Fruit fly (Drosophila melanogaster) whole organism, embryonic: ENCODE measurements around the gene CG6470.
A peak's percentile ranks its signal among the peaks of the same experiment; 100 is the strongest.

Experiments
- Adf1 ChIP-seq: fragments of 200-800 bp; sonication (Bioruptor generic); IDR thresholded peaks from 2 replicates; pipeline ENCODE4 v1.3.6; 2022; ENCODE audit warnings: missing biosample characterization, missing genetic modification characterization
- Aef1 ChIP-seq: fragments of 200-800 bp; sonication (Bioruptor generic); IDR thresholded peaks from 3 replicates; pipeline ENCODE4 v1.3.6; 2022; ENCODE audit warnings: missing biosample characterization, missing genetic modification characterization
- Antp ChIP-seq: fragments of 200-800 bp; sonication (Bioruptor generic); optimal IDR thresholded peaks from 3 replicates; lab custom pipeline; 2016; ENCODE audit warnings: missing biosample characterization, missing genetic modification characterization
- Asciz ChIP-seq: fragments of 200-800 bp; sonication (Bioruptor generic); optimal IDR thresholded peaks from 2 replicates; lab custom pipeline; 2017; ENCODE audit warnings: missing biosample characterization, mild to moderate bottlenecking, missing genetic modification characterization, missing genetic modification reagents
- CG1024 ChIP-seq: fragments of 200-800 bp; sonication (Bioruptor generic); IDR thresholded peaks from 2 replicates; pipeline ENCODE4 v1.3.6; 2022; ENCODE audit warnings: missing biosample characterization, missing genetic modification characterization
- CG10267 ChIP-seq: fragments of 200-800 bp; sonication (Bioruptor generic); optimal IDR thresholded peaks from 2 replicates; lab custom pipeline; 2018; ENCODE audit warnings: missing biosample characterization, mild to moderate bottlenecking, missing genetic modification characterization, moderate library complexity
- CG10979 ChIP-seq: fragments of 200-800 bp; sonication (Bioruptor generic); optimal IDR thresholded peaks from 2 replicates; lab custom pipeline; 2018; ENCODE audit warnings: missing biosample characterization, mild to moderate bottlenecking, missing genetic modification characterization, moderate library complexity
- CG11085 ChIP-seq: fragments of 200-800 bp; sonication (Bioruptor generic); IDR thresholded peaks from 2 replicates; pipeline ENCODE4 v1.3.6; 2022; ENCODE audit warnings: missing biosample characterization, missing genetic modification characterization
- CG12155 ChIP-seq: fragments of 200-800 bp; sonication (Bioruptor generic); optimal IDR thresholded peaks from 3 replicates; lab custom pipeline; 2016; ENCODE audit warnings: missing biosample characterization, missing genetic modification characterization
- CG13775 ChIP-seq: fragments of 200-800 bp; sonication (Bioruptor generic); optimal IDR thresholded peaks from 3 replicates; lab custom pipeline; 2017; ENCODE audit warnings: missing biosample characterization, mild to moderate bottlenecking, missing genetic modification characterization
- CG14710 ChIP-seq: fragments of 200-800 bp; sonication (Bioruptor generic); optimal IDR thresholded peaks from 3 replicates; lab custom pipeline; 2019; ENCODE audit warnings: missing biosample characterization, mild to moderate bottlenecking, missing genetic modification characterization, moderate library complexity
- CG15514 ChIP-seq: fragments of 200-800 bp; sonication (Bioruptor generic); optimal IDR thresholded peaks from 3 replicates; lab custom pipeline; 2017; ENCODE audit warnings: missing biosample characterization, missing genetic modification characterization, mild to moderate bottlenecking, moderate library complexity, missing genetic modification reagents
- CG1602 ChIP-seq: fragments of 200-800 bp; sonication (Bioruptor generic); optimal IDR thresholded peaks from 3 replicates; lab custom pipeline; 2016; ENCODE audit warnings: missing biosample characterization, missing genetic modification characterization
- CG17359 ChIP-seq: fragments of 200-800 bp; sonication (Bioruptor generic); optimal IDR thresholded peaks from 3 replicates; lab custom pipeline; 2018; ENCODE audit warnings: missing biosample characterization, mild to moderate bottlenecking, missing genetic modification characterization, moderate library complexity
- CG17385 ChIP-seq: fragments of 200-800 bp; sonication (Bioruptor generic); optimal IDR thresholded peaks from 3 replicates; lab custom pipeline; 2018; ENCODE audit warnings: missing biosample characterization, mild to moderate bottlenecking, missing genetic modification characterization
- CG17802 ChIP-seq: fragments of 200-800 bp; sonication (Bioruptor generic); optimal IDR thresholded peaks from 2 replicates; lab custom pipeline; 2018; ENCODE audit warnings: missing biosample characterization, mild to moderate bottlenecking, missing genetic modification characterization, moderate library complexity
- CG18476 ChIP-seq: fragments of 200-800 bp; sonication (Bioruptor generic); optimal IDR thresholded peaks from 2 replicates; lab custom pipeline; 2016; ENCODE audit warnings: missing biosample characterization, mild to moderate bottlenecking, missing genetic modification characterization
- CG2120 ChIP-seq: fragments of 200-800 bp; sonication (Bioruptor generic); optimal IDR thresholded peaks from 3 replicates; lab custom pipeline; 2016; ENCODE audit warnings: missing biosample characterization, missing genetic modification characterization
- CG30403 ChIP-seq: fragments of 200-800 bp; sonication (Bioruptor generic); optimal IDR thresholded peaks from 3 replicates; lab custom pipeline; 2016; ENCODE audit warnings: missing biosample characterization, missing genetic modification characterization
- CG30431 ChIP-seq: fragments of 200-800 bp; sonication (Bioruptor generic); optimal IDR thresholded peaks from 2 replicates; lab custom pipeline; 2017; ENCODE audit warnings: missing biosample characterization, missing genetic modification characterization
- CG32532 ChIP-seq: fragments of 200-800 bp; sonication (Bioruptor generic); IDR thresholded peaks from 2 replicates; pipeline ENCODE4 v1.3.6; 2022; ENCODE audit warnings: missing biosample characterization, missing genetic modification characterization
- CG4424 ChIP-seq: fragments of 200-800 bp; sonication (Bioruptor generic); optimal IDR thresholded peaks from 3 replicates; lab custom pipeline; 2016; ENCODE audit warnings: missing biosample characterization, missing genetic modification characterization
- CG4707 ChIP-seq: fragments of 200-800 bp; sonication (Bioruptor generic); optimal IDR thresholded peaks from 2 replicates; lab custom pipeline; 2018; ENCODE audit warnings: missing biosample characterization, mild to moderate bottlenecking, missing genetic modification characterization, moderate library complexity
- CG6654 ChIP-seq: fragments of 200-800 bp; sonication (Bioruptor generic); optimal IDR thresholded peaks from 2 replicates; lab custom pipeline; 2017; ENCODE audit warnings: missing biosample characterization, mild to moderate bottlenecking, missing genetic modification characterization
- CG9437 ChIP-seq: fragments of 200-800 bp; sonication (Bioruptor generic); optimal IDR thresholded peaks from 2 replicates; lab custom pipeline; 2018; ENCODE audit warnings: missing biosample characterization, mild to moderate bottlenecking, missing genetic modification characterization
- Elba2 ChIP-seq: fragments of 200-800 bp; sonication (Bioruptor generic); optimal IDR thresholded peaks from 3 replicates; lab custom pipeline; 2016; ENCODE audit warnings: missing biosample characterization, missing genetic modification characterization
- Gsc ChIP-seq: fragments of 200-800 bp; sonication (Bioruptor generic); IDR thresholded peaks from 2 replicates; pipeline ENCODE4 v1.3.6; 2022; ENCODE audit warnings: missing biosample characterization, missing genetic modification characterization
- Lhr ChIP-seq: fragments of 200-800 bp; sonication (Bioruptor generic); optimal IDR thresholded peaks from 3 replicates; lab custom pipeline; 2017; ENCODE audit warnings: mild to moderate bottlenecking, missing biosample characterization, missing genetic modification reagents, missing genetic modification characterization
- MESR4 ChIP-seq: fragments of 200-800 bp; sonication (Bioruptor generic); optimal IDR thresholded peaks from 2 replicates; lab custom pipeline; 2018; ENCODE audit warnings: missing biosample characterization, mild to moderate bottlenecking, missing genetic modification characterization, moderate library complexity
- Oaz ChIP-seq: fragments of 200-800 bp; sonication (Bioruptor generic); IDR thresholded peaks from 2 replicates; pipeline ENCODE4 v1.3.6; 2022; ENCODE audit warnings: missing biosample characterization, missing genetic modification characterization
- Six4 ChIP-seq: fragments of 200-800 bp; sonication (Bioruptor generic); optimal IDR thresholded peaks from 2 replicates; lab custom pipeline; 2016; ENCODE audit warnings: missing biosample characterization, missing genetic modification characterization
- br ChIP-seq: fragments of >200 bp; optimal IDR thresholded peaks from 2 replicates; lab custom pipeline; 2017
- cato ChIP-seq: fragments of 200-800 bp; sonication (Bioruptor generic); optimal IDR thresholded peaks from 2 replicates; lab custom pipeline; 2016; ENCODE audit warnings: missing biosample characterization, missing genetic modification characterization, borderline replicate concordance
- caup ChIP-seq: fragments of 200-800 bp; sonication (Bioruptor generic); optimal IDR thresholded peaks from 3 replicates; lab custom pipeline; 2017; ENCODE audit warnings: missing biosample characterization, mild to moderate bottlenecking, missing genetic modification characterization, moderate library complexity; ENCODE audit not compliant: severe bottlenecking
- cg ChIP-seq: fragments of 200-800 bp; sonication (Bioruptor generic); optimal IDR thresholded peaks from 3 replicates; lab custom pipeline; 2019; ENCODE audit warnings: missing biosample characterization, mild to moderate bottlenecking, missing genetic modification characterization, moderate library complexity
- cwo ChIP-seq: fragments of 200-800 bp; sonication (Bioruptor generic); optimal IDR thresholded peaks from 3 replicates; lab custom pipeline; 2017; ENCODE audit warnings: missing biosample characterization, missing genetic modification characterization, mild to moderate bottlenecking, moderate library complexity, missing genetic modification reagents
- esg ChIP-seq: fragments of 200-800 bp; sonication (Bioruptor generic); conservative IDR thresholded peaks from 2 replicates; pipeline ENCODE4 v1.3.6; 2022; ENCODE audit warnings: missing biosample characterization, missing genetic modification characterization
- gcm2 ChIP-seq: fragments of 200-800 bp; sonication (Bioruptor generic); optimal IDR thresholded peaks from 2 replicates; lab custom pipeline; 2016; ENCODE audit warnings: missing biosample characterization, missing genetic modification characterization
- gem ChIP-seq: fragments of 200-800 bp; sonication (Bioruptor generic); optimal IDR thresholded peaks from 2 replicates; lab custom pipeline; 2019; ENCODE audit warnings: missing biosample characterization, mild to moderate bottlenecking, missing genetic modification characterization, moderate library complexity
- gsb ChIP-seq: fragments of 200-800 bp; sonication (Bioruptor generic); IDR thresholded peaks from 2 replicates; pipeline ENCODE4 v1.3.6; 2022; ENCODE audit warnings: missing biosample characterization, missing genetic modification characterization
- gt ChIP-seq: fragments of 200-800 bp; sonication (Bioruptor generic); IDR thresholded peaks from 2 replicates; pipeline ENCODE4 v1.3.6; 2022; ENCODE audit warnings: missing biosample characterization, missing genetic modification characterization
- maf-S ChIP-seq: fragments of 200-800 bp; sonication (Bioruptor generic); optimal IDR thresholded peaks from 2 replicates; lab custom pipeline; 2016; ENCODE audit warnings: missing biosample characterization, missing genetic modification characterization
- nau ChIP-seq: fragments of 200-800 bp; sonication (Bioruptor generic); optimal IDR thresholded peaks from 3 replicates; lab custom pipeline; 2017; ENCODE audit warnings: missing biosample characterization, mild to moderate bottlenecking, missing genetic modification characterization, missing genetic modification reagents
- nom ChIP-seq: fragments of 200-800 bp; sonication (Bioruptor generic); optimal IDR thresholded peaks from 2 replicates; lab custom pipeline; 2017; ENCODE audit warnings: missing biosample characterization, missing genetic modification characterization, mild to moderate bottlenecking, moderate library complexity, missing genetic modification reagents
- onecut ChIP-seq: fragments of 200-800 bp; sonication (Bioruptor generic); IDR thresholded peaks from 2 replicates; pipeline ENCODE4 v1.3.6; 2022; ENCODE audit warnings: missing biosample characterization, missing genetic modification characterization
- ranshi ChIP-seq: fragments of 200-800 bp; sonication (Bioruptor generic); IDR thresholded peaks from 2 replicates; pipeline ENCODE4 v1.3.6; 2022; ENCODE audit warnings: missing biosample characterization, missing genetic modification characterization
- repo ChIP-seq: fragments of 200-800 bp; sonication (Bioruptor generic); optimal IDR thresholded peaks from 2 replicates; lab custom pipeline; 2016; ENCODE audit warnings: missing biosample characterization, missing genetic modification characterization
- so ChIP-seq: fragments of 200-800 bp; sonication (Bioruptor generic); IDR thresholded peaks from 3 replicates; pipeline ENCODE4 v1.3.6; 2022; ENCODE audit warnings: missing biosample characterization, missing genetic modification characterization
- sr ChIP-seq: fragments of 200-800 bp; sonication (Bioruptor generic); IDR thresholded peaks from 3 replicates; pipeline ENCODE4 v1.3.6; 2022; ENCODE audit warnings: missing biosample characterization, missing genetic modification characterization
- sug ChIP-seq: fragments of 200-800 bp; optimal IDR thresholded peaks from 2 replicates; lab custom pipeline; 2019; ENCODE audit warnings: missing biosample characterization, mild to moderate bottlenecking, missing genetic modification characterization, moderate library complexity
- z ChIP-seq: fragments of 200-800 bp; sonication (Bioruptor generic); IDR thresholded peaks from 3 replicates; pipeline ENCODE4 v1.3.6; 2022; ENCODE audit warnings: missing biosample characterization, missing genetic modification characterization

CG6470 gene

DNA sequence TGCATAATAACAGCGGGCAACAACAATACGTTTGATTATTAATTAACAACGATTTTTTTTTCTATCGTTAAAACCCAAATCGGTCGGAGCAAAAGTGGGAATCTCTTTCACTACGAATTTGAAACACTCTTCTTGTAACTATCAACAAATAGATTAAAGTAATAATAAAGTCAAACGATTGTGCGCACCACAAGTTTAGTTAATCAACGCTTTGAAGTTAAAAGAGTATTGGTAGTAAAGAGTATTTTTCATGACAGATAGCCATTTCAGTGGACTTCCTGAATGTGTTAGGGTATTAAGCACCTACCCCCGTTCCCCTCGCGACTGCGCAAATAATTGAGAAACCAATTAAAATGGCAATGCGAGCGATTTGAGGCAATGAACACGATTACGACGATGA lies 32.1 kb upstream of the CG6470 start (continued):
- TF ChIP-seq CG6654 (peak; percentile 15), CG17385 (peak; percentile 61), cg (no peak), Antp (GFP tag; lab: Kevin White, UChicago) (peak; percentile 70), Asciz (GFP tag; lab: Kevin White, UChicago) (peak; percentile 34), Six4 (GFP tag; lab: Kevin White, UChicago) (peak; percentile 32), Elba2 (GFP tag; lab: Kevin White, UChicago) (no peak), CG30403 (GFP tag; lab: Kevin White, UChicago) (peak; percentile 78), CG17359 (tag; lab: Kevin White, UChicago) (peak; percentile 74), CG2120 (GFP tag; lab: Kevin White, UChicago) (peak; percentile 88), Adf1 (GFP tag; lab: Robert Waterston, UW) (peak; percentile 53; the same call in 1 of the 2 replicates), CG30431 (peak; percentile 26), gsb (peak; percentile 89), CG17802 (tag; lab: Kevin White, UChicago) (no peak), CG9437 (peak; percentile 60), ranshi (peak; percentile 85), CG14710 (tag; lab: Kevin White, UChicago) (peak; percentile 26), CG15514 (peak; percentile 59), gt (0 out of 2 replicates have a peak, but pooled peaks have one; percentile 28), esg (GFP tag; lab: Robert Waterston, UW) (peak; percentile 82), z (GFP tag; lab: Robert Waterston, UW) (no peak), caup (GFP tag; lab: Kevin White, UChicago) (peak; percentile 68), CG10267 (tag; lab: Kevin White, UChicago) (peak; percentile 60), cato (GFP tag; lab: Kevin White, UChicago) (peak; percentile 8), sug (tag; lab: Kevin White, UChicago) (peak; percentile 73), CG10979 (tag; lab: Kevin White, UChicago) (peak; percentile 60), cwo (GFP tag; lab: Kevin White, UChicago) (peak; percentile 71), CG1024 (peak; percentile 78), CG12155 (GFP tag; lab: Kevin White, UChicago) (peak; percentile 61), CG1602 (GFP tag; lab: Kevin White, UChicago) (peak; percentile 63), onecut (GFP tag; lab: Robert Waterston, UW) (peak; percentile 73), CG32532 (GFP tag; lab: Robert Waterston, UW) (peak; percentile 88), repo (peak; percentile 54), gem (tag; lab: Kevin White, UChicago) (peak; percentile 88), sr (GFP tag; lab: Robert Waterston, UW) (peak; percentile 50; the same call in 1 of the 3 replicates), br (lab: Kevin White, UChicago) (no peak), CG11085 (GFP tag; lab: Robert Waterston, UW) (peak; percentile 75), maf-S (peak; percentile 62), CG4707 (GFP tag; lab: Kevin White, UChicago) (peak; percentile 40), gcm2 (peak; percentile 36), so (GFP tag; lab: Robert Waterston, UW) (peak; percentile 67), Gsc (GFP tag; lab: Robert Waterston, UW) (no peak), CG4424 (GFP tag; lab: Kevin White, UChicago) (peak; percentile 62), Lhr (GFP tag; lab: Kevin White, UChicago) (no peak), MESR4 (GFP tag; lab: Kevin White, UChicago) (no peak), Aef1 (GFP tag; lab: Robert Waterston, UW) (peak; percentile 91), CG13775 (GFP tag; lab: Kevin White, UChicago) (peak; percentile 56), CG18476 (GFP tag; lab: Kevin White, UChicago) (peak; percentile 36), nom (GFP tag; lab: Kevin White, UChicago) (no peak), nau (GFP tag; lab: Kevin White, UChicago) (peak; percentile 24), Oaz (GFP tag; lab: Robert Waterston, UW) (peak; percentile 74)
